Worm (Caenorhabditis elegans) whole organism, L1 larva: ENCODE data around the gene Y32B12C.1.

Source experiments
- C16A3.4 ChIP-seq: fragments of 150-350 bp; optimal IDR thresholded peaks from 2 replicates; lab custom pipeline; 2014; ENCODE audit warnings: missing biosample characterization, missing genetic modification characterization
- Y116A8C.19 ChIP-seq: sonication (generic microtip); optimal IDR thresholded peaks from 2 replicates; lab custom pipeline; 2016; ENCODE audit warnings: missing compliant biosample characterization, missing genetic modification characterization, borderline replicate concordance
- ama-1 ChIP-seq: fragments of 150-350 bp; optimal IDR thresholded peaks from 2 replicates; lab custom pipeline; 2014
- blmp-1 ChIP-seq: fragments of 150-350 bp; optimal IDR thresholded peaks from 2 replicates; lab custom pipeline; 2014; ENCODE audit warnings: missing biosample characterization, missing genetic modification characterization
- ceh-63 ChIP-seq: fragments of 200-800 bp; sonication (Bioruptor generic); optimal IDR thresholded peaks from 2 replicates; lab custom pipeline; 2018; ENCODE audit warnings: mild to moderate bottlenecking, missing genetic modification characterization, missing compliant biosample characterization
- ceh-82 ChIP-seq, 3 experiments: fragments of 150-350 bp in 1 of 3; sonication (generic microtip) in 2 of 3; optimal IDR thresholded peaks; 2 replicates each; lab custom pipeline; 2014 to 2017; ENCODE audit warnings: missing biosample characterization in 3 of 3, missing genetic modification characterization in 3 of 3
- ces-1 ChIP-seq: fragments of 150-350 bp; optimal IDR thresholded peaks from 2 replicates; lab custom pipeline; 2014; ENCODE audit warnings: missing biosample characterization, missing genetic modification reagents, missing genetic modification characterization
- dsc-1 ChIP-seq: sonication (generic microtip); optimal IDR thresholded peaks from 2 replicates; lab custom pipeline; 2016; ENCODE audit warnings: mild to moderate bottlenecking, missing genetic modification characterization, missing compliant biosample characterization
- efl-1 ChIP-seq, 4 experiments: fragments of 150-350 bp; optimal IDR thresholded peaks in 3 of 4; peaks in 1 of 4; 1 replicate in 1 of 4; 2 replicates in 3 of 4; lab custom pipeline; 2014; ENCODE audit warnings: missing biosample characterization in 2 of 4, missing genetic modification characterization in 2 of 4, missing genetic modification reagents in 2 of 4
- efl-3 ChIP-seq: fragments of 200-800 bp; sonication (Bioruptor generic); optimal IDR thresholded peaks from 2 replicates; lab custom pipeline; 2018; ENCODE audit warnings: mild to moderate bottlenecking, missing genetic modification characterization, missing compliant biosample characterization
- egl-27 ChIP-seq, 2 experiments: fragments of 150-350 bp in 1 of 2; sonication (generic microtip); optimal IDR thresholded peaks; 3 replicates each; lab custom pipeline; 2017 to 2018; ENCODE audit warnings: missing biosample characterization in 2 of 2, missing genetic modification characterization in 2 of 2, missing genetic modification reagents in 2 of 2
- elt-2 ChIP-seq: sonication (generic microtip); optimal IDR thresholded peaks from 2 replicates; lab custom pipeline; 2016; ENCODE audit warnings: missing genetic modification characterization, mild to moderate bottlenecking, inconsistent platforms, missing compliant biosample characterization, missing genetic modification reagents
- elt-3 ChIP-seq, 6 experiments: fragments of 150-350 bp in 1 of 6; sonication (generic microtip); optimal IDR thresholded peaks; 2 replicates each; lab custom pipeline; 2017 to 2018; ENCODE audit warnings: missing biosample characterization in 6 of 6, missing genetic modification characterization in 6 of 6, inconsistent platforms in 1 of 6
- fkh-10 ChIP-seq: sonication (generic microtip); optimal IDR thresholded peaks from 2 replicates; lab custom pipeline; 2017; ENCODE audit warnings: missing biosample characterization, missing genetic modification reagents, missing genetic modification characterization
- fkh-4 ChIP-seq: sonication (generic microtip); optimal IDR thresholded peaks from 2 replicates; lab custom pipeline; 2016; ENCODE audit warnings: missing compliant biosample characterization, missing genetic modification characterization, borderline replicate concordance
- fos-1 ChIP-seq: fragments of 150-350 bp; optimal IDR thresholded peaks from 2 replicates; lab custom pipeline; 2014; ENCODE audit warnings: missing biosample characterization, missing genetic modification characterization
- hlh-17 ChIP-seq: fragments of 200-800 bp; sonication (Bioruptor generic); optimal IDR thresholded peaks from 2 replicates; lab custom pipeline; 2018; ENCODE audit warnings: missing genetic modification characterization, mild to moderate bottlenecking, missing compliant biosample characterization, moderate library complexity, borderline replicate concordance
- hlh-4 ChIP-seq: sonication (generic microtip); optimal IDR thresholded peaks from 2 replicates; lab custom pipeline; 2016; ENCODE audit warnings: mild to moderate bottlenecking, missing genetic modification characterization, missing compliant biosample characterization
- isw-1 ChIP-seq: fragments of 200-800 bp; sonication (Bioruptor generic); IDR thresholded peaks from 2 replicates; pipeline ENCODE4 v1.3.6; 2022; ENCODE audit warnings: missing genetic modification characterization, missing compliant biosample characterization
- jun-1 ChIP-seq: fragments of 150-350 bp; optimal IDR thresholded peaks from 2 replicates; lab custom pipeline; 2014; ENCODE audit warnings: missing biosample characterization, missing genetic modification reagents, missing genetic modification characterization
- lin-14 ChIP-seq: fragments of 200-800 bp; sonication (Bioruptor generic); optimal IDR thresholded peaks from 2 replicates; lab custom pipeline; 2018; ENCODE audit warnings: mild to moderate bottlenecking, missing genetic modification characterization, moderate library complexity, missing compliant biosample characterization
- lin-35 ChIP-seq, 2 experiments: fragments of 150-350 bp; optimal IDR thresholded peaks; 2 replicates each; lab custom pipeline; 2014; ENCODE audit warnings: missing biosample characterization in 2 of 2, missing genetic modification characterization in 2 of 2, missing genetic modification reagents in 2 of 2
- lir-3 ChIP-seq: sonication (generic microtip); optimal IDR thresholded peaks from 2 replicates; lab custom pipeline; 2016; ENCODE audit warnings: mild to moderate bottlenecking, missing genetic modification characterization, moderate library complexity, missing compliant biosample characterization; ENCODE audit not compliant: poor library complexity
- lsy-2 ChIP-seq, 2 experiments: fragments of 150-350 bp; optimal IDR thresholded peaks; 2 replicates each; lab custom pipeline; 2014; ENCODE audit warnings: missing biosample characterization in 2 of 2, missing genetic modification characterization in 2 of 2
- mab-9 ChIP-seq: fragments of 200-800 bp; sonication (Bioruptor generic); IDR thresholded peaks from 2 replicates; pipeline ENCODE4 v1.3.6; 2022; ENCODE audit warnings: missing genetic modification reagents, missing genetic modification characterization, missing compliant biosample characterization
- mef-2 ChIP-seq: fragments of 150-350 bp; optimal IDR thresholded peaks from 2 replicates; lab custom pipeline; 2014; ENCODE audit warnings: missing biosample characterization, missing genetic modification characterization
- nhr-20 ChIP-seq: sonication (generic microtip); optimal IDR thresholded peaks from 2 replicates; lab custom pipeline; 2016; ENCODE audit warnings: mild to moderate bottlenecking, missing genetic modification characterization, missing compliant biosample characterization
- nhr-28 ChIP-seq: fragments of 150-350 bp; optimal IDR thresholded peaks from 2 replicates; lab custom pipeline; 2014; ENCODE audit warnings: missing biosample characterization, missing genetic modification characterization
- nhr-47 ChIP-seq: sonication (generic microtip); optimal IDR thresholded peaks from 2 replicates; lab custom pipeline; 2016; ENCODE audit warnings: mild to moderate bottlenecking, missing genetic modification characterization, moderate library complexity, missing compliant biosample characterization
- nhr-71 ChIP-seq: sonication (generic microtip); optimal IDR thresholded peaks from 2 replicates; lab custom pipeline; 2016; ENCODE audit warnings: mild to moderate bottlenecking, missing genetic modification characterization, moderate library complexity, missing compliant biosample characterization
- rnt-1 ChIP-seq: sonication (generic microtip); optimal IDR thresholded peaks from 2 replicates; lab custom pipeline; 2016; ENCODE audit warnings: mild to moderate bottlenecking, missing genetic modification characterization, moderate library complexity, missing compliant biosample characterization
- skn-1 ChIP-seq: fragments of 150-350 bp; optimal IDR thresholded peaks from 2 replicates; lab custom pipeline; 2014; ENCODE audit warnings: missing biosample characterization, missing genetic modification characterization
- sox-4 ChIP-seq: sonication (generic microtip); optimal IDR thresholded peaks from 2 replicates; lab custom pipeline; 2016; ENCODE audit warnings: missing genetic modification characterization, missing compliant biosample characterization
- sup-37 ChIP-seq: fragments of 200-800 bp; sonication (Bioruptor generic); optimal IDR thresholded peaks from 2 replicates; lab custom pipeline; 2018; ENCODE audit warnings: mild to moderate bottlenecking, missing genetic modification characterization, missing compliant biosample characterization
- swsn-7 ChIP-seq: sonication (generic microtip); optimal IDR thresholded peaks from 2 replicates; lab custom pipeline; 2016; ENCODE audit warnings: missing genetic modification characterization, missing compliant biosample characterization
- unc-30 ChIP-seq: sonication (generic microtip); optimal IDR thresholded peaks from 2 replicates; lab custom pipeline; 2017; ENCODE audit warnings: missing biosample characterization, missing genetic modification characterization
- unc-62 ChIP-seq: fragments of 150-350 bp; optimal IDR thresholded peaks from 2 replicates; lab custom pipeline; 2014; ENCODE audit warnings: missing biosample characterization, missing genetic modification reagents, missing genetic modification characterization
- unc-86 ChIP-seq: sonication (generic microtip); optimal IDR thresholded peaks from 2 replicates; lab custom pipeline; 2016; ENCODE audit warnings: missing genetic modification characterization, missing compliant biosample characterization
- unc-98 ChIP-seq: fragments of 200-800 bp; sonication (Bioruptor generic); IDR thresholded peaks from 2 replicates; pipeline ENCODE4 v1.3.6; 2022; ENCODE audit warnings: missing genetic modification characterization, missing compliant biosample characterization
- zag-1 ChIP-seq: fragments of 150-350 bp; optimal IDR thresholded peaks from 2 replicates; lab custom pipeline; 2014; ENCODE audit warnings: missing biosample characterization, missing genetic modification characterization

Gene Y32B12C.1

ce11 chrV:16599835-16600234, 6.6 kb upstream of the Y32B12C.1 start:
- TF ChIP-seq skn-1 (tag; lab: Kevin White, UChicago) (no peak), dsc-1 (tag; lab: Kevin White, UChicago) (peak; percentile 10)

ce11 chrV:16600623-16601022, 5.8 kb upstream of the Y32B12C.1 start, which contains the start of gene T03E6.9:
TSS of gene T03E6.9 (minus strand) at chrV:16600723.
- TF ChIP-seq efl-3 = no peak
- no peak for TF ChIP-seq mab-9 (GFP tag; lab: Robert Waterston, UW)
- TF ChIP-seq, all 84 proteins: peak for 0

- TF ChIP-seq efl-1 (optimal IDR thresholded peaks at IDR 0.05; lab: Kevin White, UChicago) (no peak), efl-1 (GFP tag; optimal IDR thresholded peaks at IDR 0.05 in 1 of 2; lab: Kevin White, UChicago) (peak in 1 of 2 experiments; percentile 3), lin-35 (GFP tag; optimal IDR thresholded peaks at IDR 0.05; lab: Kevin White, UChicago) (no peak)
- TF ChIP-seq, all 84 proteins: peak for 1
Measured at ce11 chrV:16603102-16603501, 3.3 kb upstream of the Y32B12C.1 start, which contains the start of gene T03E6.8. TSS of gene T03E6.8 (minus strand) at chrV:16603202.

- TF ChIP-seq Y116A8C.19 (tag; lab: Kevin White, UChicago) = no peak
- no peak for TF ChIP-seq dsc-1 (tag; lab: Kevin White, UChicago)
- no peak for TF ChIP-seq sox-4 (tag; lab: Kevin White, UChicago)
- TF ChIP-seq unc-30 = no peak
- TF ChIP-seq lin-35 (GFP tag; optimal IDR thresholded peaks at IDR 0.05; lab: Kevin White, UChicago) = no peak
- TF ChIP-seq unc-62 (GFP tag; lab: Kevin White, UChicago) = no peak
- no peak for TF ChIP-seq unc-98 (GFP tag; lab: Robert Waterston, UW)
- TF ChIP-seq rnt-1 (tag; lab: Kevin White, UChicago) = no peak
- TF ChIP-seq swsn-7 (tag; lab: Kevin White, UChicago) = no peak
- no peak for TF ChIP-seq ama-1
- no peak for TF ChIP-seq skn-1 (tag; lab: Kevin White, UChicago)
- TF ChIP-seq hlh-4 (tag; lab: Kevin White, UChicago) = no peak
- no peak for TF ChIP-seq zag-1
- TF ChIP-seq nhr-47 = no peak
- no peak for TF ChIP-seq C16A3.4 (tag; lab: Kevin White, UChicago)
- no peak for TF ChIP-seq blmp-1 (tag; lab: Kevin White, UChicago)
- no peak for TF ChIP-seq fkh-10 (GFP tag; lab: Kevin White, UChicago)
- TF ChIP-seq ces-1 = no peak
- no peak for TF ChIP-seq sup-37 (GFP tag; lab: Kevin White, UChicago)
Measured at ce11 chrV:16604301-16604700, 2.1 kb upstream of the Y32B12C.1 start.

- no peak for TF ChIP-seq hlh-17 (GFP tag; lab: Kevin White, UChicago)
- TF ChIP-seq elt-3 (tag; optimal IDR thresholded peaks at IDR 0.05; lab: Kevin White, UChicago) = no peak
- no peak for TF ChIP-seq ceh-63 (GFP tag; lab: Kevin White, UChicago)
- TF ChIP-seq lir-3 (tag; lab: Kevin White, UChicago) = no peak
- no peak for TF ChIP-seq nhr-71 (tag; lab: Kevin White, UChicago)
- no peak for TF ChIP-seq egl-27 (tag; optimal IDR thresholded peaks at IDR 0.05; lab: Kevin White, UChicago)
- no peak for TF ChIP-seq blmp-1 (tag; lab: Kevin White, UChicago)
- no peak for TF ChIP-seq ceh-82 (tag; optimal IDR thresholded peaks at IDR 0.05; lab: Kevin White, UChicago)
- TF ChIP-seq jun-1 (tag; lab: Kevin White, UChicago) = no peak
- TF ChIP-seq fos-1 (tag; lab: Kevin White, UChicago) = no peak
- TF ChIP-seq efl-3 = no peak
- no peak for TF ChIP-seq isw-1
- no peak for TF ChIP-seq lsy-2 (tag; optimal IDR thresholded peaks at IDR 0.05; lab: Kevin White, UChicago)
- TF ChIP-seq ama-1 = no peak
- TF ChIP-seq efl-1 (optimal IDR thresholded peaks at IDR 0.05; lab: Kevin White, UChicago) = no peak
- peak in 1 of 2 experiments; percentile 42 for TF ChIP-seq efl-1 (GFP tag; optimal IDR thresholded peaks at IDR 0.05 in 1 of 2; lab: Kevin White, UChicago)
- no peak for TF ChIP-seq mef-2 (tag; lab: Kevin White, UChicago)
- TF ChIP-seq skn-1 (tag; lab: Kevin White, UChicago) = no peak
- peak; percentile 2 for TF ChIP-seq lin-14 (GFP tag; lab: Kevin White, UChicago)
- no peak for TF ChIP-seq unc-86
- no peak for TF ChIP-seq nhr-28 (tag; lab: Kevin White, UChicago)
- TF ChIP-seq fkh-4 (tag; lab: Kevin White, UChicago) = no peak
- TF ChIP-seq elt-2 (tag; lab: Kevin White, UChicago) = peak; percentile 37
- no peak for TF ChIP-seq nhr-20 (tag; lab: Kevin White, UChicago)
Measured at ce11 chrV:16605463-16605862, 950 bp upstream of the Y32B12C.1 start.
